Fruit fly (Drosophila melanogaster) whole organism, wandering third instar larva: Measurements from ENCODE around the gene zld.

ENCODE experiments used
- Abd-B ChIP-seq: fragments of >200 bp; optimal IDR thresholded peaks from 2 replicates; lab custom pipeline; 2017; ENCODE audit warnings: missing biosample characterization, missing genetic modification characterization
- CG32264 ChIP-seq: fragments of 200-800 bp; sonication (Bioruptor generic); optimal IDR thresholded peaks from 2 replicates; lab custom pipeline; 2016; ENCODE audit warnings: missing biosample characterization, missing genetic modification characterization
- CG9705 ChIP-seq: fragments of 200-800 bp; sonication (Bioruptor generic); optimal IDR thresholded peaks from 2 replicates; lab custom pipeline; 2018; ENCODE audit warnings: missing biosample characterization, mild to moderate bottlenecking, missing genetic modification characterization
- CrebA ChIP-seq: fragments of 200-800 bp; sonication (Bioruptor generic); optimal IDR thresholded peaks from 2 replicates; lab custom pipeline; 2016; ENCODE audit warnings: missing biosample characterization, mild to moderate bottlenecking, missing genetic modification characterization, borderline replicate concordance
- Dif ChIP-seq: fragments of 200-275, 200-300 bp; sonication (Bioruptor generic); optimal IDR thresholded peaks from 2 replicates; lab custom pipeline; 2018; ENCODE audit warnings: missing biosample characterization, missing genetic modification characterization; ENCODE audit not compliant: partially characterized antibody
- GATAd ChIP-seq: sonication (Bioruptor generic); optimal IDR thresholded peaks from 2 replicates; lab custom pipeline; 2016; ENCODE audit warnings: missing biosample characterization, missing genetic modification characterization
- HLH106 ChIP-seq: fragments of 200-800 bp; optimal IDR thresholded peaks from 3 replicates; lab custom pipeline; 2019; ENCODE audit warnings: missing biosample characterization, mild to moderate bottlenecking, missing genetic modification characterization, moderate library complexity
- Hnf4 ChIP-seq: fragments of 200-800 bp; sonication (Bioruptor generic); optimal IDR thresholded peaks from 2 replicates; lab custom pipeline; 2016; ENCODE audit warnings: missing biosample characterization, mild to moderate bottlenecking, missing genetic modification characterization
- Hr78 ChIP-seq: fragments of >200 bp; optimal IDR thresholded peaks from 2 replicates; lab custom pipeline; 2017; ENCODE audit warnings: missing biosample characterization, missing genetic modification characterization
- Hr83 ChIP-seq: fragments of 200-300 bp; sonication (Bioruptor generic); optimal IDR thresholded peaks from 2 replicates; lab custom pipeline; 2016; ENCODE audit warnings: missing biosample characterization, mild to moderate bottlenecking, missing genetic modification characterization, moderate library complexity; ENCODE audit not compliant: poor library complexity, severe bottlenecking
- Jra ChIP-seq: sonication (Bioruptor generic); optimal IDR thresholded peaks from 2 replicates; lab custom pipeline; 2016; ENCODE audit warnings: missing biosample characterization, missing genetic modification characterization
- Mio ChIP-seq: sonication (Bioruptor generic); optimal IDR thresholded peaks from 2 replicates; lab custom pipeline; 2016; ENCODE audit warnings: missing biosample characterization, missing genetic modification characterization
- Myc ChIP-seq: fragments of >200 bp; optimal IDR thresholded peaks from 2 replicates; lab custom pipeline; 2017
- N ChIP-seq: fragments of >200 bp; optimal IDR thresholded peaks from 2 replicates; lab custom pipeline; 2018; ENCODE audit warnings: missing biosample characterization, missing external identifiers, missing genetic modification characterization
- Sp1 ChIP-seq: fragments of 200-800 bp; sonication (Bioruptor generic); optimal IDR thresholded peaks from 3 replicates; lab custom pipeline; 2019; ENCODE audit warnings: missing biosample characterization, mild to moderate bottlenecking, missing genetic modification characterization, moderate library complexity
- Vsx2 ChIP-seq: fragments of 200-300, 225-300 bp; sonication (Bioruptor generic); optimal IDR thresholded peaks from 2 replicates; lab custom pipeline; 2018; ENCODE audit warnings: missing biosample characterization, missing genetic modification characterization; ENCODE audit not compliant: partially characterized antibody
- br ChIP-seq: fragments of 200-800 bp; sonication (Bioruptor generic); optimal IDR thresholded peaks from 2 replicates; lab custom pipeline; 2016; ENCODE audit warnings: missing biosample characterization, missing genetic modification characterization
- brk ChIP-seq: fragments of 200-800 bp; sonication (Bioruptor generic); optimal IDR thresholded peaks from 2 replicates; lab custom pipeline; 2016; ENCODE audit warnings: missing biosample characterization, mild to moderate bottlenecking, missing genetic modification characterization
- dl ChIP-seq, 2 experiments: fragments of 175-275, 200-275 bp in 1 of 2; fragments of 200-275 bp in 1 of 2; sonication (Bioruptor generic); optimal IDR thresholded peaks; lab custom pipeline; 2018; ENCODE audit warnings: mild to moderate bottlenecking in 2 of 2, missing biosample characterization in 2 of 2, missing genetic modification characterization in 2 of 2, moderate library complexity in 2 of 2; ENCODE audit not compliant: partially characterized antibody in 2 of 2, insufficient read depth in 1 of 2
- dmrt93B ChIP-seq: fragments of 200-800 bp; sonication (Bioruptor generic); optimal IDR thresholded peaks from 2 replicates; lab custom pipeline; 2018; ENCODE audit warnings: missing biosample characterization, mild to moderate bottlenecking, missing genetic modification characterization
- dsf ChIP-seq: sonication (Bioruptor generic); optimal IDR thresholded peaks from 2 replicates; lab custom pipeline; 2016; ENCODE audit warnings: missing biosample characterization, missing genetic modification characterization, borderline replicate concordance
- ey ChIP-seq: fragments of 200-800 bp; sonication (Bioruptor generic); optimal IDR thresholded peaks from 2 replicates; lab custom pipeline; 2016; ENCODE audit warnings: missing biosample characterization, missing genetic modification characterization
- foxo ChIP-seq, 2 experiments: fragments of 200-800 bp; sonication (Bioruptor generic); optimal IDR thresholded peaks; 2 replicates in 1 of 2; 3 replicates in 1 of 2; lab custom pipeline; 2016 to 2017; ENCODE audit warnings: missing biosample characterization in 2 of 2, missing genetic modification characterization in 2 of 2
- fru ChIP-seq: fragments of 200-800 bp; sonication (Bioruptor generic); optimal IDR thresholded peaks from 3 replicates; lab custom pipeline; 2016; ENCODE audit warnings: missing biosample characterization, mild to moderate bottlenecking, missing genetic modification characterization
- jim ChIP-seq: fragments of 175-275, 200-325 bp; sonication (Bioruptor generic); optimal IDR thresholded peaks from 2 replicates; lab custom pipeline; 2016; ENCODE audit warnings: missing biosample characterization, mild to moderate bottlenecking, missing genetic modification characterization
- lola ChIP-seq: fragments of >200 bp; optimal IDR thresholded peaks from 2 replicates; lab custom pipeline; 2017; ENCODE audit warnings: missing biosample characterization, missing genetic modification characterization
- pan ChIP-seq: fragments of >200 bp; optimal IDR thresholded peaks from 2 replicates; lab custom pipeline; 2017
- psq ChIP-seq: fragments of 200-800 bp; sonication (Bioruptor generic); optimal IDR thresholded peaks from 3 replicates; lab custom pipeline; 2017; ENCODE audit warnings: missing biosample characterization, mild to moderate bottlenecking, missing genetic modification characterization, moderate library complexity
- rgr ChIP-seq: fragments of 200-800 bp; sonication (Bioruptor generic); optimal IDR thresholded peaks from 3 replicates; lab custom pipeline; 2016; ENCODE audit warnings: missing biosample characterization, mild to moderate bottlenecking, missing genetic modification characterization
- tai ChIP-seq: sonication (Bioruptor generic); optimal IDR thresholded peaks from 2 replicates; lab custom pipeline; 2016; ENCODE audit warnings: missing biosample characterization, missing genetic modification characterization
- usp ChIP-seq: fragments of >200 bp; optimal IDR thresholded peaks from 2 replicates; lab custom pipeline; 2017; ENCODE audit warnings: missing biosample characterization, missing genetic modification characterization

zld gene

DNA sequence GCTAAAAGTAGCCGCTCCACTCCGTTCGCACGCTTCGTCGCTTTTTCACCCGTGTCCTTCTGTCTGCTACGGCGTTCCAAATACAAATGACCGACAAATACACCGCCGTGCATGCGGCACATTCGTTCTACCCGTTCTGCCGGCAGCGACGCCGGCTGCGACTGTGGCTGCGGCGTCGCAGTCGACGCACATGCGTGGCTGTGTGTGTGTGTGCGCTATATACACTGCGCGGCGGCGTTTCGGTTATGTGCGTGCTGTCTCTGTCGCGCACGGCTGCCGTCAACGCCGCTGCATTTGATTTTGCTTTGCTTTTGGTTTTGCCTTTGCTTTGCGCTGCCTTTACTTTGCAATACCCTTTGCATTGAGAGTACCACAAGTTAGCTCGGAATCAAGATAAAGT lies at the start of gene zld:
TSS of gene zld (minus strand) at position 92 of the 400 bp plus-strand sequence.
- TF ChIP-seq Dif = peak; percentile 9
- peak; percentile 2 for TF ChIP-seq psq (GFP tag; lab: Kevin White, UChicago)
- no peak for TF ChIP-seq dl (GFP tag; optimal IDR thresholded peaks at IDR 0.05; lab: Kevin White, UChicago; ENCODE audit: insufficient read depth in 1 of 2, partially characterized antibody in 2 of 2)

DNA sequence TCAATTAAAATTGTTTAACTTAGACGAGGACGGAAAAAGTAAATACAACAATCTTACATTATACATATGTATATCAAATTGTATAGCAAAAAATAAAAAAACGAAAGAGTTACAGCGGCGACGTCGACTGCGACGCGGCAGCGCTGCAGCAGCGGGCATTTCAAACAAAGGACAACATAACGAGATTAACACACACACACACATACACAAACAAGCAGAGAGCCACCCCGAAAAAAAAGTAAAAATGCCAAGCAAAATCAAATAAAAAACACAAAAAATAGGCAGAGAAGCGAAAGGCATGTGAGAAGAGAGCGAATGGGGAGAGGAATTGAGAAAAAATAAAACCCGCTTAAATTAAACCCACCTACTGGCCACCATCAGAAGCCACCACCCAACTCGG lies 44.4 kb upstream of the zld start:
- TF ChIP-seq dmrt93B (GFP tag; lab: Kevin White, UChicago) (no peak), rgr (GFP tag; lab: Kevin White, UChicago) (no peak), Sp1 (GFP tag; lab: Kevin White, UChicago) (peak; percentile 3), brk (GFP tag; lab: Kevin White, UChicago) (no peak), psq (GFP tag; lab: Kevin White, UChicago) (no peak), N (GFP tag; lab: Kevin White, UChicago) (no peak), CG32264 (GFP tag; lab: Kevin White, UChicago) (no peak), usp (GFP tag; lab: Kevin White, UChicago) (no peak)
- TF ChIP-seq, all 38 proteins: peak for 1

DNA sequence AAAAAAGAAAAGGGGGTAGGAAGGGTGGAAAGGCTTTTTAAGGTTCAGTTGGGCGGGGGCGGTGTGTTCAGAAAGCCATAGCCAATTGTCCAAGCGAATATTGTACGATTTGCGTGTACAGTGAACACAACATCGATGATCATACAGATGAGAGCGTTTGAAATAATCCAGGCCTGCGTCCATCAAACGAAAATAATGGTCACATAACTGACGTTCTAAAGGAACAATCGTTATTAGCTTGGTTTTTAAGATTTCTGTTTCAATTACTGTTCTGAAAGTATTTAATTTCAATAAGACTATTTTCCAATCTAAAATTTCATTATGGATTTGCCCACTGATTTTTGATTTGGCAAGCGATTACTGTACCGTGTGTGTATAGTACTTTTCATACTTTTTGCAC lies 41.8 kb upstream of the zld start:
- TF ChIP-seq dmrt93B (GFP tag; lab: Kevin White, UChicago) = no peak
- TF ChIP-seq Myc (lab: Kevin White, UChicago) = no peak
- no peak for TF ChIP-seq psq (GFP tag; lab: Kevin White, UChicago)
- no peak for TF ChIP-seq Abd-B (GFP tag; lab: Kevin White, UChicago)
- TF ChIP-seq Mio (GFP tag; lab: Kevin White, UChicago) = no peak
- TF ChIP-seq CG9705 (GFP tag; lab: Kevin White, UChicago) = no peak
- no peak for TF ChIP-seq dsf
- no peak for TF ChIP-seq CG32264 (GFP tag; lab: Kevin White, UChicago)
- no peak for TF ChIP-seq foxo (GFP tag; optimal IDR thresholded peaks at IDR 0.05; lab: Kevin White, UChicago)
- TF ChIP-seq Jra (GFP tag; lab: Kevin White, UChicago) = no peak
- TF ChIP-seq pan (lab: Kevin White, UChicago) = no peak

DNA sequence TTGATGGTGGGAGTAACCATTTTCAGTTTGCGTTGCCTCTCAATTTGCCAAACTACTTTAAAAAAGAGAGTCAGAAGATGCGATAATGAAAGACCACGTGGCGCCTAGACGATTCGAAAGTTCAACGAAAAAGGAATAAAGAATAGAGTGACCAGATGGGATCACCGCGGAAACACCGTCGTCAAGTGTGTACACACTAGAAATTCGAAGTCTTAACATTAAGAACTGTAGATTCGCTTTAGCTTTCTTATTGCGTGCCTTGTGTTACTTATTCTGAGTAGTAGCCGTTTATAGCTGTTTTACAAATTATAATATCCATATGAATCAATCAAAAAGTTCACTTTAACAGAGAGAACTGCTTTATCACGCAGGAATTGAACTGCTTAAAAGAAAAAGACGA lies 40.6 kb upstream of the zld start, which contains the start of gene SkpE:
TSS of gene SkpE (minus strand) at position 101 of the 400 bp plus-strand sequence.
- TF ChIP-seq Myc (lab: Kevin White, UChicago) = no peak
- no peak for TF ChIP-seq Hnf4 (GFP tag; lab: Kevin White, UChicago)
- no peak for TF ChIP-seq Vsx2 (GFP tag; lab: Kevin White, UChicago)
- no peak for TF ChIP-seq jim
- TF ChIP-seq CG32264 (GFP tag; lab: Kevin White, UChicago) = no peak
- no peak for TF ChIP-seq dmrt93B (GFP tag; lab: Kevin White, UChicago)
- TF ChIP-seq CG9705 (GFP tag; lab: Kevin White, UChicago) = no peak
- no peak for TF ChIP-seq fru (GFP tag; lab: Kevin White, UChicago)
- no peak for TF ChIP-seq ey (GFP tag; lab: Kevin White, UChicago)
- TF ChIP-seq HLH106 (tag; lab: Kevin White, UChicago) = no peak
- TF ChIP-seq foxo (GFP tag; optimal IDR thresholded peaks at IDR 0.05; lab: Kevin White, UChicago) = no peak
- TF ChIP-seq Mio (GFP tag; lab: Kevin White, UChicago) = no peak
- no peak for TF ChIP-seq lola (GFP tag; lab: Kevin White, UChicago)
- TF ChIP-seq Hr78 (GFP tag; lab: Kevin White, UChicago) = no peak
- TF ChIP-seq Abd-B (GFP tag; lab: Kevin White, UChicago) = no peak
- no peak for TF ChIP-seq br

DNA sequence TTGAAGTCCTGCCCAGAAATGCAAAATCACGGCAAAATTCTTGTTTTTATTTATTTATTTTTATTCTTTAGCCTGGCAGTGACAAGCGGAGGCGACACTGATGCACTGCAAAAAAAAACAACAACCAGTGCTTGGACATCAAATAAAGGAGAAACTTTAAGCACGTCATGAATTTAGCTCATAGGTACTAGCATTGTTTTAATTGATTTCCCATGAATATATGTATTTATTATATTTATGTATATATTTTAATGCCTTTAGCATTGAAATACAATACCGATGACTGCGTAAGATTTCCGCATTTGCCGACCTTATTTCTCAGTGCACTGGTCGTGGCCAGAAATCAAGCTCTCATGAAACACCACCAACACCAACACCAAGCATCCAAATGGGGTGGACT lies 35.3 kb upstream of the zld start:
- no peak for TF ChIP-seq Dif
- TF ChIP-seq dsf = no peak
- no peak for TF ChIP-seq Jra (GFP tag; lab: Kevin White, UChicago)
- no peak for TF ChIP-seq Myc (lab: Kevin White, UChicago)

DNA sequence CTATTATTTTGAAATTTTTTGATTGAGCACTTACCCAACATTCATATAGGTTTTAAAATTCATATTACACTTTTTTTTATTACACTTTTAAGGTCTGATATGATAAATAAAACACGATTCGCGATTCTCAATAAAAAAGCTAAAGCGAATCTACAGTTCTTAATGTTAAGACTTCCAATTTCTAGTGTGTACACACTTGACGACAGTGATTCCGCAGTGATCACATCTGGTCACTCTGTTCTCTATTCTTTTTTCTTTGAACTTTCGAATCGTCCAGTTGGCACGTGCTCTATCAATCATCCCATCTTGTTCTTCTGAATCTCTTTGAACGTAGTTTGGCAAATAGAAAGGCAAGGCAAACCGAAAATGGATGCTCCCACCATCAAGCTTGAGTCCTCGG lies 32.4 kb upstream of the zld start, which contains the start of gene SkpC:
TSS of gene SkpC (plus strand) at position 301 of the 400 bp plus-strand sequence.
- TF ChIP-seq psq (GFP tag; lab: Kevin White, UChicago) (no peak), tai (no peak), Hnf4 (GFP tag; lab: Kevin White, UChicago) (no peak), foxo (GFP tag; optimal IDR thresholded peaks at IDR 0.05; lab: Kevin White, UChicago) (no peak), GATAd (no peak), fru (GFP tag; lab: Kevin White, UChicago) (no peak), Mio (GFP tag; lab: Kevin White, UChicago) (no peak), CG9705 (GFP tag; lab: Kevin White, UChicago) (no peak), Hr83 (GFP tag; lab: Kevin White, UChicago) (no peak), usp (GFP tag; lab: Kevin White, UChicago) (no peak), dsf (no peak), CrebA (GFP tag; lab: Kevin White, UChicago) (no peak), ey (GFP tag; lab: Kevin White, UChicago) (no peak), Vsx2 (GFP tag; lab: Kevin White, UChicago) (no peak)
